Worm (Caenorhabditis elegans) whole organism, young adult: ENCODE data around the gene ugt-60.

Experiments used
- Y53F4B.3 ChIP-seq: fragments of 200-800 bp; sonication (Bioruptor generic); IDR thresholded peaks from 2 replicates; pipeline ENCODE4 v1.3.6; 2022; ENCODE audit warnings: missing genetic modification reagents, missing genetic modification characterization, missing compliant biosample characterization
- akir-1 ChIP-seq: fragments of 200-800 bp; sonication (Bioruptor generic); optimal IDR thresholded peaks from 2 replicates; lab custom pipeline; 2018; ENCODE audit warnings: mild to moderate bottlenecking, missing genetic modification characterization, moderate library complexity, missing compliant biosample characterization
- ama-1 ChIP-seq, 3 experiments: fragments of 150-350 bp in 1 of 3; sonication (generic microtip) in 2 of 3; optimal IDR thresholded peaks; 2 replicates each; lab custom pipeline; 2014 to 2018; ENCODE audit warnings: missing biosample characterization in 2 of 3, missing genetic modification characterization in 2 of 3, missing genetic modification reagents in 2 of 3
- aptf-2 ChIP-seq: fragments of 200-800 bp; sonication (Bioruptor generic); conservative IDR thresholded peaks from 2 replicates; pipeline ENCODE4 v1.3.6; 2022; ENCODE audit warnings: missing genetic modification reagents, missing genetic modification characterization, missing compliant biosample characterization
- ceh-40 ChIP-seq: fragments of 200-800 bp; sonication (Bioruptor generic); IDR thresholded peaks from 2 replicates; pipeline ENCODE4 v1.3.6; 2022; ENCODE audit warnings: missing genetic modification characterization, missing compliant biosample characterization
- ets-4 ChIP-seq: fragments of 200-800 bp; sonication (Bioruptor generic); optimal IDR thresholded peaks from 2 replicates; lab custom pipeline; 2018; ENCODE audit warnings: mild to moderate bottlenecking, missing genetic modification characterization, missing compliant biosample characterization
- lin-54 ChIP-seq: fragments of 200-800 bp; sonication (Bioruptor generic); optimal IDR thresholded peaks from 2 replicates; lab custom pipeline; 2018; ENCODE audit warnings: mild to moderate bottlenecking, missing genetic modification characterization, missing compliant biosample characterization
- nhr-27 ChIP-seq: fragments of 200-800 bp; sonication (Bioruptor generic); optimal IDR thresholded peaks from 2 replicates; lab custom pipeline; 2018; ENCODE audit warnings: mild to moderate bottlenecking, missing genetic modification characterization, moderate library complexity, missing compliant biosample characterization
- nhr-90 ChIP-seq: sonication (generic microtip); optimal IDR thresholded peaks from 2 replicates; lab custom pipeline; 2016; ENCODE audit warnings: missing genotype, mild to moderate bottlenecking, missing genetic modification characterization, missing compliant biosample characterization
- snpc-3.4 ChIP-seq: sonication (generic microtip); optimal IDR thresholded peaks from 2 replicates; lab custom pipeline; 2017; ENCODE audit warnings: missing genetic modification characterization, mild to moderate bottlenecking, missing compliant biosample characterization, antibody characterized with exemption, moderate library complexity, missing genotype, missing genetic modification reagents
- snpc-4 ChIP-seq, 5 experiments: fragments of 150-350 bp in 1 of 5; sonication (generic microtip) in 4 of 5; optimal IDR thresholded peaks; 2 replicates each; lab custom pipeline; 2014 to 2018; ENCODE audit warnings: missing genetic modification characterization in 5 of 5, missing biosample characterization in 3 of 5, antibody characterized with exemption in 2 of 5, mild to moderate bottlenecking in 2 of 5, missing compliant biosample characterization in 2 of 5, missing genotype in 2 of 5, moderate library complexity in 2 of 5, missing genetic modification reagents in 1 of 5
- unc-62 ChIP-seq: fragments of 150-350 bp; optimal IDR thresholded peaks from 2 replicates; lab custom pipeline; 2014; ENCODE audit warnings: missing biosample characterization, missing genetic modification reagents, missing genetic modification characterization

DNA sequence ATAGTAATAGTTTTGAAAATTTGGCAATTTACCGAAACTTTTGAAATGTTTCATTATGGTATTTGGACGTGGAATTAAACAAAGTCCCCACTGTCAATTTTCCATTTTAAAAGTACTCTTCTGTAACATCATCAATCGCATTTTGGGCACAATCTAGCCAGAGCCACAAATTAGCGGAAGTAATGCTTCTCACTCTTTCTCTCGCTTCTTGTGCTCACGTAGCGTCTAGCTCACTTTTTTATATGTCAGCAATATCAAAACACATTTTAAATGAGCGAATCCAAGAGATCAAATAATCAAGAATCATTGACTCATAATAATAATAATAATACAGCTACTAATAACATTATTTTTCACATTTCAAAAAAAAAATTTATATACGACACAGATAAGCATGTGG lies 14.9 kb downstream of the ugt-60 start:
- no peak for TF ChIP-seq nhr-27 (tag; lab: Kevin White, UChicago)
- TF ChIP-seq snpc-3.4 (tag; lab: Kevin White, UChicago), result no peak
- TF ChIP-seq aptf-2, result no peak
- no peak for TF ChIP-seq akir-1 (GFP tag; lab: Kevin White, UChicago)
- TF ChIP-seq nhr-90 (tag; lab: Kevin White, UChicago), result no peak
- no peak for TF ChIP-seq unc-62 (GFP tag; lab: Kevin White, UChicago)
- no peak for TF ChIP-seq snpc-4 (GFP tag; optimal IDR thresholded peaks at IDR 0.05; lab: Kevin White, UChicago)
- no peak for TF ChIP-seq snpc-4 (tag; optimal IDR thresholded peaks at IDR 0.05; lab: Kevin White, UChicago)
- TF ChIP-seq ets-4 (GFP tag; lab: Kevin White, UChicago), result no peak
- TF ChIP-seq ceh-40, result no peak
- no peak for TF ChIP-seq Y53F4B.3 (GFP tag; lab: Robert Waterston, UW)
- no peak for TF ChIP-seq ama-1 (optimal IDR thresholded peaks at IDR 0.05; lab: Kevin White, UChicago)
- no peak for TF ChIP-seq ama-1 (GFP tag; optimal IDR thresholded peaks at IDR 0.05; lab: Kevin White, UChicago)
- TF ChIP-seq lin-54 (GFP tag; lab: Kevin White, UChicago), result no peak
